Worm (Caenorhabditis elegans) whole organism, L3 larva: ENCODE data around the gene R08D7.7.
A peak's percentile ranks its signal among the peaks of the same experiment; 100 is the strongest.

Source experiments
- R02D3.7 ChIP-seq: fragments of 150-350 bp; optimal IDR thresholded peaks from 2 replicates; lab custom pipeline; 2014; ENCODE audit warnings: missing biosample characterization, missing genetic modification characterization
- ZK546.5 ChIP-seq: sonication (generic microtip); optimal IDR thresholded peaks from 2 replicates; lab custom pipeline; 2017; ENCODE audit warnings: missing biosample characterization, missing genetic modification characterization
- ama-1 ChIP-seq: fragments of 150-350 bp; optimal IDR thresholded peaks from 2 replicates; lab custom pipeline; 2018
- ceh-16 ChIP-seq: sonication (generic microtip); optimal IDR thresholded peaks from 2 replicates; lab custom pipeline; 2017; ENCODE audit warnings: missing biosample characterization, missing genetic modification characterization
- ceh-28 ChIP-seq: fragments of 150-350 bp; optimal IDR thresholded peaks from 2 replicates; lab custom pipeline; 2014; ENCODE audit warnings: missing biosample characterization, missing genetic modification reagents, missing genetic modification characterization
- ceh-9 ChIP-seq: sonication (generic microtip); optimal IDR thresholded peaks from 2 replicates; lab custom pipeline; 2018; ENCODE audit warnings: missing biosample characterization, missing genetic modification characterization
- egl-27 ChIP-seq: sonication (generic microtip); optimal IDR thresholded peaks from 4 replicates; lab custom pipeline; 2017; ENCODE audit warnings: missing biosample characterization, missing genetic modification reagents, missing genetic modification characterization
- egl-5 ChIP-seq: fragments of 150-350 bp; optimal IDR thresholded peaks from 2 replicates; lab custom pipeline; 2017; ENCODE audit warnings: missing biosample characterization, missing genetic modification reagents, missing genetic modification characterization, inconsistent platforms
- elt-2 ChIP-seq: sonication (generic microtip); optimal IDR thresholded peaks from 2 replicates; lab custom pipeline; 2016; ENCODE audit warnings: missing genetic modification reagents, mild to moderate bottlenecking, missing genetic modification characterization, missing compliant biosample characterization
- elt-3 ChIP-seq, 3 experiments: fragments of 150-350 bp in 1 of 3; sonication (generic microtip) in 2 of 3; optimal IDR thresholded peaks; 2 replicates in 2 of 3; 4 replicates in 1 of 3; lab custom pipeline; 2014 to 2017; ENCODE audit warnings: missing biosample characterization in 3 of 3, missing genetic modification characterization in 3 of 3
- eor-1 ChIP-seq, 2 experiments: fragments of 150-350 bp; optimal IDR thresholded peaks; 2 replicates each; lab custom pipeline; 2014 to 2018; ENCODE audit warnings: missing biosample characterization in 2 of 2, missing genetic modification characterization in 2 of 2
- fkh-10 ChIP-seq: sonication (generic microtip); optimal IDR thresholded peaks from 2 replicates; lab custom pipeline; 2017; ENCODE audit warnings: missing biosample characterization, missing genetic modification reagents, missing genetic modification characterization
- fkh-2 ChIP-seq: fragments of 150-350 bp; optimal IDR thresholded peaks from 2 replicates; lab custom pipeline; 2014; ENCODE audit warnings: missing biosample characterization, missing genetic modification reagents, missing genetic modification characterization
- hmg-11 ChIP-seq: sonication (generic microtip); optimal IDR thresholded peaks from 2 replicates; lab custom pipeline; 2016; ENCODE audit warnings: missing genetic modification characterization, missing compliant biosample characterization
- jun-1 ChIP-seq: fragments of 150-350 bp; optimal IDR thresholded peaks from 2 replicates; lab custom pipeline; 2014; ENCODE audit warnings: missing biosample characterization, missing genetic modification reagents, missing genetic modification characterization
- lin-15B ChIP-seq: fragments of 150-350 bp; optimal IDR thresholded peaks from 2 replicates; lab custom pipeline; 2014; ENCODE audit warnings: missing biosample characterization, missing genetic modification characterization
- lin-39 ChIP-seq: fragments of 150-350 bp; optimal IDR thresholded peaks from 2 replicates; lab custom pipeline; 2018; ENCODE audit warnings: missing biosample characterization, missing genetic modification reagents, missing genetic modification characterization
- lsy-12 ChIP-seq: sonication (generic microtip); optimal IDR thresholded peaks from 2 replicates; lab custom pipeline; 2016; ENCODE audit warnings: mild to moderate bottlenecking, missing genetic modification characterization, missing compliant biosample characterization
- mdl-1 ChIP-seq: fragments of 150-350 bp; optimal IDR thresholded peaks from 2 replicates; lab custom pipeline; 2014; ENCODE audit warnings: missing biosample characterization, missing genetic modification characterization
- nfya-1 ChIP-seq: sonication (generic microtip); optimal IDR thresholded peaks from 2 replicates; lab custom pipeline; 2017; ENCODE audit warnings: missing genetic modification characterization, mild to moderate bottlenecking, missing compliant biosample characterization, antibody characterized with exemption, moderate library complexity; ENCODE audit not compliant: insufficient read depth
- nhr-12 ChIP-seq: fragments of 150-350 bp; optimal IDR thresholded peaks from 2 replicates; lab custom pipeline; 2014; ENCODE audit warnings: missing biosample characterization, missing genetic modification characterization
- nhr-23 ChIP-seq: fragments of 150-350 bp; optimal IDR thresholded peaks from 2 replicates; lab custom pipeline; 2014; ENCODE audit warnings: missing biosample characterization, missing genetic modification reagents, missing genetic modification characterization
- nhr-237 ChIP-seq: fragments of 150-350 bp; optimal IDR thresholded peaks from 2 replicates; lab custom pipeline; 2014; ENCODE audit warnings: missing biosample characterization, missing genetic modification characterization
- nhr-25 ChIP-seq: sonication (generic microtip); optimal IDR thresholded peaks from 2 replicates; lab custom pipeline; 2017; ENCODE audit warnings: missing biosample characterization, missing genetic modification characterization
- nhr-28 ChIP-seq: fragments of 150-350 bp; optimal IDR thresholded peaks from 2 replicates; lab custom pipeline; 2014; ENCODE audit warnings: missing biosample characterization, missing genetic modification characterization
- nhr-43 ChIP-seq: sonication (generic microtip); optimal IDR thresholded peaks from 2 replicates; lab custom pipeline; 2016; ENCODE audit warnings: mild to moderate bottlenecking, missing genetic modification characterization, missing compliant biosample characterization; ENCODE audit not compliant: poor library complexity, severe bottlenecking
- nhr-67 ChIP-seq: fragments of 150-350 bp; optimal IDR thresholded peaks from 2 replicates; lab custom pipeline; 2014; ENCODE audit warnings: missing biosample characterization, missing genetic modification characterization
- nhr-77 ChIP-seq: fragments of 150-350 bp; optimal IDR thresholded peaks from 2 replicates; lab custom pipeline; 2014; ENCODE audit warnings: missing biosample characterization, missing genetic modification characterization
- pha-4 ChIP-seq: fragments of 150-350 bp; optimal IDR thresholded peaks from 2 replicates; lab custom pipeline; 2014; ENCODE audit warnings: missing biosample characterization, missing genetic modification reagents, missing genetic modification characterization
- pqm-1 ChIP-seq: fragments of 150-350 bp; optimal IDR thresholded peaks from 2 replicates; lab custom pipeline; 2017; ENCODE audit warnings: missing biosample characterization, missing genetic modification characterization, inconsistent platforms
- sea-2 ChIP-seq: fragments of 150-350 bp; sonication (generic microtip); optimal IDR thresholded peaks from 4 replicates; lab custom pipeline; 2014; ENCODE audit warnings: missing biosample characterization, missing genetic modification reagents, missing genetic modification characterization
- skn-1 ChIP-seq: fragments of 150-350 bp; optimal IDR thresholded peaks from 2 replicates; lab custom pipeline; 2014; ENCODE audit warnings: missing biosample characterization, missing genetic modification characterization
- snpc-4 ChIP-seq: fragments of 150-350 bp; optimal IDR thresholded peaks from 2 replicates; lab custom pipeline; 2014; ENCODE audit warnings: missing biosample characterization, missing genetic modification characterization
- tbx-2 ChIP-seq: sonication (generic microtip); optimal IDR thresholded peaks from 2 replicates; lab custom pipeline; 2016; ENCODE audit warnings: mild to moderate bottlenecking, missing genetic modification characterization, missing compliant biosample characterization
- unc-39 ChIP-seq: sonication (generic microtip); optimal IDR thresholded peaks from 4 replicates; lab custom pipeline; 2017; ENCODE audit warnings: missing biosample characterization, missing genetic modification characterization
- unc-62 ChIP-seq: fragments of 150-350 bp; sonication (generic microtip); optimal IDR thresholded peaks from 4 replicates; lab custom pipeline; 2014; ENCODE audit warnings: missing biosample characterization, missing genetic modification reagents, missing genetic modification characterization
- zag-1 ChIP-seq: fragments of 150-350 bp; optimal IDR thresholded peaks from 2 replicates; lab custom pipeline; 2014; ENCODE audit warnings: missing biosample characterization, missing genetic modification characterization
- ztf-11 ChIP-seq: fragments of 150-350 bp; optimal IDR thresholded peaks from 2 replicates; lab custom pipeline; 2014; ENCODE audit warnings: missing biosample characterization, missing genetic modification characterization
- ztf-4 ChIP-seq: fragments of 150-350 bp; optimal IDR thresholded peaks from 2 replicates; lab custom pipeline; 2014; ENCODE audit warnings: missing biosample characterization, missing genetic modification characterization

Gene R08D7.7

DNA sequence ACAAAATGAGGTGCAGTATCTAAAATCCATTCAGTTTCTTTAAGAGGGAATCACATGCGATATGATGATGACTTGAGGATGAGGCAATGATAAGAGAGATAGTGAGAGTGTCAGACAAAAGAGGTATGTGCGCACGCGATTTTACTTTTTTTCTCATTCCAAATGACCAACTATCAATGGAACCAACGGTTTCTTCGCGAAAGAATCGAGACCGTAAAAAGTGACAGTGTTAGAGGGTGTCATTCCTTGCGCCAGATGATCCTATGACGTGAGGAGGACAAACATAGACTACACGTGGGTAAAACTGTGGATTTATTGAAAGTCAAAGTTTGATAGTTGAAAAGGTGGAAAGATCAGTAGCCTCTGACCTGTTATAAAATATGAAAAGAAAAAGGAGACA, 6.0 kb upstream of the R08D7.7 start:
- TF ChIP-seq unc-39 (no peak), pqm-1 (tag; lab: Kevin White, UChicago) (peak; percentile 15), zag-1 (tag; lab: Kevin White, UChicago) (no peak), skn-1 (tag; lab: Kevin White, UChicago) (peak; percentile 48), ama-1 (peak; percentile 59), jun-1 (tag; lab: Kevin White, UChicago) (peak; percentile 35), nhr-43 (tag; lab: Kevin White, UChicago) (peak; percentile 48), ceh-16 (tag; lab: Kevin White, UChicago) (no peak), elt-3 (tag; optimal IDR thresholded peaks at IDR 0.05; lab: Kevin White, UChicago) (peak in 2 of 3 experiments; percentile 36 to 84), nhr-23 (peak; percentile 67), elt-2 (tag; lab: Kevin White, UChicago) (peak; percentile 1)
- TF ChIP-seq, all 47 proteins: peak for 8

DNA sequence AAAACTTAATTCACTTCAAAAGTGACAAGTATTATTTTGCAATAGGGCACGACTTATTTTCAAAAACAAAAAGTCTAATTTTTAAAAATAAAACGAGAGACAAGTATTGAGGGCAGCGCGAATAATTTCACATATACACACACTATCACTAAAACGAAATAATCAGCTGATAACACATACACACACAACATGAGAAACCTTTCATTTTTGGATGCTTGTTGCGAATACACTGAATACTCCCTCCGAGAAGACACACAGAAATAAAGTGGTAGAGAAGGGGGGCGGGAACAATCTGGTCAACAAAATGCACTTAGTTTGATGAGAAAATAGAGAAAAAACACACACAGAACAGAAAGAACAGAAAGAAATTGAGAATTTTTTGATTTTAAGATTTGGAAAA, 5.4 kb upstream of the R08D7.7 start:
- peak; percentile 4 for TF ChIP-seq pqm-1 (tag; lab: Kevin White, UChicago)
- no peak for TF ChIP-seq nhr-43 (tag; lab: Kevin White, UChicago)
- peak; percentile 45 for TF ChIP-seq elt-2 (tag; lab: Kevin White, UChicago)
- no peak for TF ChIP-seq ama-1

- TF ChIP-seq nhr-23, result peak; percentile 40
- TF ChIP-seq nhr-67 (tag; lab: Kevin White, UChicago), result no peak
- TF ChIP-seq nhr-12 (tag; lab: Kevin White, UChicago), result no peak
- no peak for TF ChIP-seq ztf-11 (tag; lab: Kevin White, UChicago)
- peak; percentile 86 for TF ChIP-seq egl-5 (tag; lab: Kevin White, UChicago)
- TF ChIP-seq fkh-10 (GFP tag; lab: Kevin White, UChicago), result peak; percentile 7
- TF ChIP-seq lin-39, result peak; percentile 61
- no peak for TF ChIP-seq sea-2
- no peak for TF ChIP-seq fkh-2 (tag; lab: Kevin White, UChicago)
- peak; percentile 9 for TF ChIP-seq tbx-2 (tag; lab: Kevin White, UChicago)
- TF ChIP-seq nhr-25 (tag; lab: Kevin White, UChicago), result peak; percentile 54
- TF ChIP-seq elt-3 (tag; optimal IDR thresholded peaks at IDR 0.05; lab: Kevin White, UChicago), result no peak
- TF ChIP-seq snpc-4 (tag; lab: Kevin White, UChicago), result peak; percentile 46
- TF ChIP-seq egl-27 (tag; lab: Kevin White, UChicago), result no peak
- no peak for TF ChIP-seq ceh-9 (tag; lab: Kevin White, UChicago)
- TF ChIP-seq nhr-237, result no peak
- TF ChIP-seq lsy-12 (tag; lab: Kevin White, UChicago), result peak; percentile 11
- TF ChIP-seq ZK546.5 (tag; lab: Kevin White, UChicago), result no peak
- TF ChIP-seq mdl-1 (tag; lab: Kevin White, UChicago), result no peak
- no peak for TF ChIP-seq ztf-4 (tag; lab: Kevin White, UChicago)
- no peak for TF ChIP-seq unc-62 (GFP tag; lab: Kevin White, UChicago)
- TF ChIP-seq elt-2 (tag; lab: Kevin White, UChicago), result peak; percentile 31
- TF ChIP-seq lin-15B (tag; lab: Kevin White, UChicago), result peak; percentile 32
- peak; percentile 39 for TF ChIP-seq hmg-11 (tag; lab: Kevin White, UChicago)
- TF ChIP-seq nhr-43 (tag; lab: Kevin White, UChicago), result no peak
- TF ChIP-seq pqm-1 (tag; lab: Kevin White, UChicago), result no peak
- peak; percentile 38 for TF ChIP-seq jun-1 (tag; lab: Kevin White, UChicago)
- TF ChIP-seq pha-4 (tag; lab: Kevin White, UChicago), result peak; percentile 74
- TF ChIP-seq R02D3.7 (tag; lab: Kevin White, UChicago), result peak; percentile 2
- no peak for TF ChIP-seq nhr-77 (tag; lab: Kevin White, UChicago)
- no peak for TF ChIP-seq ceh-16 (tag; lab: Kevin White, UChicago)
- TF ChIP-seq nfya-1, result peak; percentile 85
- no peak for TF ChIP-seq nhr-28 (tag; lab: Kevin White, UChicago)
Measured at ce11 chrIII:8984960-8985359, 4.9 kb upstream of the R08D7.7 start.

DNA sequence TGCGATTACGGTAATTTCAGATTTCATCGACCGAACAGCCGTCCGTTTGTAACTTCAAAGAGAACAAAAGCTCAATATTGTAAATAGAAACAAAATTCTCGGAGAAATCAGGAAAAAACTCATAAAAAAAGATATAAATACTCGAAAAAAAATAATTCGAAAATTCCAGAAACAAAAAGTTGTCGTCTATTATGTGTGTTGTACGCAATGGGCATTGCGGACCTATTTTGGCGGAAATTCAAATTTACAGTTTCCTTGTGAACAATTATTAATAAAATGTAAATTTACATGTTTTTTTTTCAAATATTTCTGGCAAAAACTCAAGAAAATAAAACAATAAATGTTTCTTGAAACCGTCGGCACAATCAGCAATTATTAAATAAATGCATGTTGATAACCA, 4.4 kb upstream of the R08D7.7 start:
- TF ChIP-seq snpc-4 (tag; lab: Kevin White, UChicago) (no peak), pqm-1 (tag; lab: Kevin White, UChicago) (no peak), eor-1 (tag; optimal IDR thresholded peaks at IDR 0.05; lab: Kevin White, UChicago) (no peak), hmg-11 (tag; lab: Kevin White, UChicago) (no peak), ceh-9 (tag; lab: Kevin White, UChicago) (no peak), ZK546.5 (tag; lab: Kevin White, UChicago) (no peak), jun-1 (tag; lab: Kevin White, UChicago) (no peak), skn-1 (tag; lab: Kevin White, UChicago) (no peak), nhr-67 (tag; lab: Kevin White, UChicago) (no peak), pha-4 (tag; lab: Kevin White, UChicago) (no peak), ceh-28 (tag; lab: Kevin White, UChicago) (no peak), lin-39 (no peak), nhr-25 (tag; lab: Kevin White, UChicago) (no peak), nhr-23 (no peak)
- TF ChIP-seq, all 47 proteins: peak for 0
